Fruit fly (Drosophila melanogaster) whole organism, wandering third instar larva: Measurements from ENCODE around the gene Cpr78Cc.

Source experiments
- Abd-B ChIP-seq: fragments of >200 bp; optimal IDR thresholded peaks from 2 replicates; lab custom pipeline; 2017; ENCODE audit warnings: missing biosample characterization, missing genetic modification characterization
- CG32264 ChIP-seq: fragments of 200-800 bp; sonication (Bioruptor generic); optimal IDR thresholded peaks from 2 replicates; lab custom pipeline; 2016; ENCODE audit warnings: missing biosample characterization, missing genetic modification characterization
- CG9705 ChIP-seq: fragments of 200-800 bp; sonication (Bioruptor generic); optimal IDR thresholded peaks from 2 replicates; lab custom pipeline; 2018; ENCODE audit warnings: missing biosample characterization, mild to moderate bottlenecking, missing genetic modification characterization
- CrebA ChIP-seq: fragments of 200-800 bp; sonication (Bioruptor generic); optimal IDR thresholded peaks from 2 replicates; lab custom pipeline; 2016; ENCODE audit warnings: missing biosample characterization, mild to moderate bottlenecking, missing genetic modification characterization, borderline replicate concordance
- Dfd ChIP-seq: fragments of >200 bp; optimal IDR thresholded peaks from 2 replicates; lab custom pipeline; 2017; ENCODE audit warnings: missing biosample characterization, missing genetic modification characterization
- Dif ChIP-seq: fragments of 200-275, 200-300 bp; sonication (Bioruptor generic); optimal IDR thresholded peaks from 2 replicates; lab custom pipeline; 2018; ENCODE audit warnings: missing biosample characterization, missing genetic modification characterization; ENCODE audit not compliant: partially characterized antibody
- GATAd ChIP-seq: sonication (Bioruptor generic); optimal IDR thresholded peaks from 2 replicates; lab custom pipeline; 2016; ENCODE audit warnings: missing biosample characterization, missing genetic modification characterization
- HLH106 ChIP-seq: fragments of 200-800 bp; optimal IDR thresholded peaks from 3 replicates; lab custom pipeline; 2019; ENCODE audit warnings: missing biosample characterization, mild to moderate bottlenecking, missing genetic modification characterization, moderate library complexity
- Hnf4 ChIP-seq: fragments of 200-800 bp; sonication (Bioruptor generic); optimal IDR thresholded peaks from 2 replicates; lab custom pipeline; 2016; ENCODE audit warnings: missing biosample characterization, mild to moderate bottlenecking, missing genetic modification characterization
- Hr78 ChIP-seq: fragments of >200 bp; optimal IDR thresholded peaks from 2 replicates; lab custom pipeline; 2017; ENCODE audit warnings: missing biosample characterization, missing genetic modification characterization
- Hr83 ChIP-seq: fragments of 200-300 bp; sonication (Bioruptor generic); optimal IDR thresholded peaks from 2 replicates; lab custom pipeline; 2016; ENCODE audit warnings: missing biosample characterization, mild to moderate bottlenecking, missing genetic modification characterization, moderate library complexity; ENCODE audit not compliant: poor library complexity, severe bottlenecking
- Jra ChIP-seq: sonication (Bioruptor generic); optimal IDR thresholded peaks from 2 replicates; lab custom pipeline; 2016; ENCODE audit warnings: missing biosample characterization, missing genetic modification characterization
- Mio ChIP-seq: sonication (Bioruptor generic); optimal IDR thresholded peaks from 2 replicates; lab custom pipeline; 2016; ENCODE audit warnings: missing biosample characterization, missing genetic modification characterization
- Myc ChIP-seq: fragments of >200 bp; optimal IDR thresholded peaks from 2 replicates; lab custom pipeline; 2017
- N ChIP-seq: fragments of >200 bp; optimal IDR thresholded peaks from 2 replicates; lab custom pipeline; 2018; ENCODE audit warnings: missing biosample characterization, missing external identifiers, missing genetic modification characterization
- OdsH ChIP-seq: fragments of 200-800 bp; sonication (Bioruptor generic); optimal IDR thresholded peaks from 2 replicates; lab custom pipeline; 2016; ENCODE audit warnings: missing biosample characterization, mild to moderate bottlenecking, missing genetic modification characterization
- Rel ChIP-seq, 2 experiments: fragments of 200-800 bp; sonication (Bioruptor generic) in 1 of 2; optimal IDR thresholded peaks; 2 replicates in 1 of 2; 3 replicates in 1 of 2; lab custom pipeline; 2016 to 2019; ENCODE audit warnings: mild to moderate bottlenecking in 2 of 2, missing biosample characterization in 2 of 2, missing genetic modification characterization in 2 of 2, moderate library complexity in 1 of 2
- Sp1 ChIP-seq: fragments of 200-800 bp; sonication (Bioruptor generic); optimal IDR thresholded peaks from 3 replicates; lab custom pipeline; 2019; ENCODE audit warnings: missing biosample characterization, mild to moderate bottlenecking, missing genetic modification characterization, moderate library complexity
- Vsx2 ChIP-seq: fragments of 200-300, 225-300 bp; sonication (Bioruptor generic); optimal IDR thresholded peaks from 2 replicates; lab custom pipeline; 2018; ENCODE audit warnings: missing biosample characterization, missing genetic modification characterization; ENCODE audit not compliant: partially characterized antibody
- br ChIP-seq: fragments of 200-800 bp; sonication (Bioruptor generic); optimal IDR thresholded peaks from 2 replicates; lab custom pipeline; 2016; ENCODE audit warnings: missing biosample characterization, missing genetic modification characterization
- brk ChIP-seq: fragments of 200-800 bp; sonication (Bioruptor generic); optimal IDR thresholded peaks from 2 replicates; lab custom pipeline; 2016; ENCODE audit warnings: missing biosample characterization, mild to moderate bottlenecking, missing genetic modification characterization
- dl ChIP-seq, 2 experiments: fragments of 175-275, 200-275 bp in 1 of 2; fragments of 200-275 bp in 1 of 2; sonication (Bioruptor generic); optimal IDR thresholded peaks; lab custom pipeline; 2018; ENCODE audit warnings: mild to moderate bottlenecking in 2 of 2, missing biosample characterization in 2 of 2, missing genetic modification characterization in 2 of 2, moderate library complexity in 2 of 2; ENCODE audit not compliant: partially characterized antibody in 2 of 2, insufficient read depth in 1 of 2
- dmrt93B ChIP-seq: fragments of 200-800 bp; sonication (Bioruptor generic); optimal IDR thresholded peaks from 2 replicates; lab custom pipeline; 2018; ENCODE audit warnings: missing biosample characterization, mild to moderate bottlenecking, missing genetic modification characterization
- dsf ChIP-seq: sonication (Bioruptor generic); optimal IDR thresholded peaks from 2 replicates; lab custom pipeline; 2016; ENCODE audit warnings: missing biosample characterization, missing genetic modification characterization, borderline replicate concordance
- ey ChIP-seq: fragments of 200-800 bp; sonication (Bioruptor generic); optimal IDR thresholded peaks from 2 replicates; lab custom pipeline; 2016; ENCODE audit warnings: missing biosample characterization, missing genetic modification characterization
- foxo ChIP-seq, 2 experiments: fragments of 200-800 bp; sonication (Bioruptor generic); optimal IDR thresholded peaks; 2 replicates in 1 of 2; 3 replicates in 1 of 2; lab custom pipeline; 2016 to 2017; ENCODE audit warnings: missing biosample characterization in 2 of 2, missing genetic modification characterization in 2 of 2
- fru ChIP-seq: fragments of 200-800 bp; sonication (Bioruptor generic); optimal IDR thresholded peaks from 3 replicates; lab custom pipeline; 2016; ENCODE audit warnings: missing biosample characterization, mild to moderate bottlenecking, missing genetic modification characterization
- h ChIP-seq: fragments of 200-800 bp; sonication (Bioruptor generic); optimal IDR thresholded peaks from 3 replicates; lab custom pipeline; 2016; ENCODE audit warnings: missing biosample characterization, mild to moderate bottlenecking, missing genetic modification characterization
- jim ChIP-seq: fragments of 175-275, 200-325 bp; sonication (Bioruptor generic); optimal IDR thresholded peaks from 2 replicates; lab custom pipeline; 2016; ENCODE audit warnings: missing biosample characterization, mild to moderate bottlenecking, missing genetic modification characterization
- lola ChIP-seq: fragments of >200 bp; optimal IDR thresholded peaks from 2 replicates; lab custom pipeline; 2017; ENCODE audit warnings: missing biosample characterization, missing genetic modification characterization
- pan ChIP-seq: fragments of >200 bp; optimal IDR thresholded peaks from 2 replicates; lab custom pipeline; 2017
- psq ChIP-seq: fragments of 200-800 bp; sonication (Bioruptor generic); optimal IDR thresholded peaks from 3 replicates; lab custom pipeline; 2017; ENCODE audit warnings: missing biosample characterization, mild to moderate bottlenecking, missing genetic modification characterization, moderate library complexity
- rgr ChIP-seq: fragments of 200-800 bp; sonication (Bioruptor generic); optimal IDR thresholded peaks from 3 replicates; lab custom pipeline; 2016; ENCODE audit warnings: missing biosample characterization, mild to moderate bottlenecking, missing genetic modification characterization
- sage ChIP-seq: fragments of 200-800 bp; sonication (Bioruptor generic); optimal IDR thresholded peaks from 2 replicates; lab custom pipeline; 2016; ENCODE audit warnings: missing biosample characterization, mild to moderate bottlenecking, missing genetic modification characterization
- sv ChIP-seq: fragments of 200-800 bp; sonication (Bioruptor generic); optimal IDR thresholded peaks from 3 replicates; lab custom pipeline; 2016; ENCODE audit warnings: missing biosample characterization, missing genetic modification characterization
- tai ChIP-seq: sonication (Bioruptor generic); optimal IDR thresholded peaks from 2 replicates; lab custom pipeline; 2016; ENCODE audit warnings: missing biosample characterization, missing genetic modification characterization
- usp ChIP-seq: fragments of >200 bp; optimal IDR thresholded peaks from 2 replicates; lab custom pipeline; 2017; ENCODE audit warnings: missing biosample characterization, missing genetic modification characterization
- woc ChIP-seq: sonication (Bioruptor generic); optimal IDR thresholded peaks from 2 replicates; lab custom pipeline; 2016; ENCODE audit warnings: missing biosample characterization, mild to moderate bottlenecking, missing genetic modification characterization

Cpr78Cc gene

DNA sequence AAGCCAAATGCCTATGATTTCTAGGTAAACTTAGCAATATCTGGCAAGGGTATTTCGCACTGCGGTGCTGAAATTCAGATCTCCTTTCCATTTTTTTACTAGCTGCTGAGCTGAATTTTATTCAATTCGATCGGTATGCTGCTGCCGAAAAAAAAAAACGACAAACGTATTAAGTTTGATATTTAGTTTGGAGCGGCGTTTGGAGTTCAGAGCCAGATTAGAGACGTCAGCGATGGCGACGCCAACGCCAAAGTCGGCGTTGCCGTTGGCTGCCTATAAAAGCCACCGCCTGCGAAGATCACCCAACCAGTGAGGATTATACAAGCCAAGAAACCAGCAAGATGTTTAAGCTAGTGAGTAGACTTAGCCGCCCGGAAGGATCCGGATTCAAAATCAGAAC is at the start of gene Cpr78Cc:
Cpr78Cc (plus strand) TSS at position 301 of the 400 bp plus-strand sequence.
- TF ChIP-seq psq (GFP tag; lab: Kevin White, UChicago) (no peak), HLH106 (tag; lab: Kevin White, UChicago) (no peak), Jra (no peak), dl (GFP tag; optimal IDR thresholded peaks at IDR 0.05; lab: Kevin White, UChicago; ENCODE audit: insufficient read depth in 1 of 2, partially characterized antibody in 2 of 2) (no peak), sv (GFP tag; lab: Kevin White, UChicago) (no peak), h (GFP tag; lab: Kevin White, UChicago) (no peak), brk (GFP tag; lab: Kevin White, UChicago) (no peak), dsf (GFP tag; lab: Kevin White, UChicago) (no peak), CG9705 (no peak), ey (GFP tag; lab: Kevin White, UChicago) (no peak), Hr78 (no peak), Hnf4 (GFP tag; lab: Kevin White, UChicago) (no peak), Sp1 (no peak), sage (GFP tag; lab: Kevin White, UChicago) (no peak), dmrt93B (GFP tag; lab: Kevin White, UChicago) (no peak), N (GFP tag; lab: Kevin White, UChicago) (no peak)

DNA sequence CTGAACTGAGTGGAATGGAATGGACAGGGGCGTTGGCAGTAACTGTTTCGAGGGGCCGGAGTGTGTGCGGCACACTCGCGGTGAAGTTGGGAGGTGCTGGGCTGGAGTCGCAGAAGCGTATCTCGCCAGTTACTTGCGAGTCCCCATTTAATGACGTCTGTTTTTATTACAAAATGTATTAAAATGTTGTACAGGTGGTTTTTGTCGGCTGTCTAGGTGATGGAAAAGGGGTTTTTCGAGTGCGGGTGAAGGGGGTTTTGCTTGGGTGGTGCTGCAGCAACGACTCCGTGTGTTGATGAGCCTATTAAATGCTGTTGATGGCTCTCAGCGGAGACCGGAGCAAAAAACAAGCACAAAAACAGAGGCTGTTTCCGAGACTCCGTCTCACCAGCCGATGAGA is 49.0 kb upstream of the Cpr78Cc start:
- TF ChIP-seq Dfd (GFP tag; lab: Kevin White, UChicago), result no peak
- no peak for TF ChIP-seq CG32264 (GFP tag; lab: Kevin White, UChicago)
- TF ChIP-seq Hr78, result no peak
- TF ChIP-seq usp, result no peak
- TF ChIP-seq Jra, result no peak
- no peak for TF ChIP-seq pan (lab: Kevin White, UChicago)
- TF ChIP-seq Abd-B, result no peak
- peak; percentile 51 for TF ChIP-seq rgr (GFP tag; lab: Kevin White, UChicago)
- no peak for TF ChIP-seq jim (GFP tag; lab: Kevin White, UChicago)
- no peak for TF ChIP-seq Hr83
- TF ChIP-seq foxo (GFP tag; optimal IDR thresholded peaks at IDR 0.05; lab: Kevin White, UChicago), result peak in 1 of 2 experiments; percentile 57
- TF ChIP-seq h (GFP tag; lab: Kevin White, UChicago), result peak; percentile 61
- TF ChIP-seq psq (GFP tag; lab: Kevin White, UChicago), result peak; percentile 33
- no peak for TF ChIP-seq sv (GFP tag; lab: Kevin White, UChicago)
- no peak for TF ChIP-seq Dif (GFP tag; lab: Kevin White, UChicago)
- TF ChIP-seq GATAd (GFP tag; lab: Kevin White, UChicago), result no peak
- TF ChIP-seq CrebA, result no peak
- TF ChIP-seq sage (GFP tag; lab: Kevin White, UChicago), result no peak
- TF ChIP-seq Vsx2, result no peak
- no peak for TF ChIP-seq dl (GFP tag; optimal IDR thresholded peaks at IDR 0.05; lab: Kevin White, UChicago; ENCODE audit: insufficient read depth in 1 of 2, partially characterized antibody in 2 of 2)
- peak; percentile 24 for TF ChIP-seq Sp1
- TF ChIP-seq HLH106 (tag; lab: Kevin White, UChicago), result peak; percentile 37
- peak; percentile 40 for TF ChIP-seq OdsH (GFP tag; lab: Kevin White, UChicago)
- TF ChIP-seq Hnf4 (GFP tag; lab: Kevin White, UChicago), result peak; percentile 21
- TF ChIP-seq tai, result no peak
- no peak for TF ChIP-seq lola (GFP tag; lab: Kevin White, UChicago)
- TF ChIP-seq N (GFP tag; lab: Kevin White, UChicago), result no peak
- TF ChIP-seq Myc, result no peak
- no peak for TF ChIP-seq CG9705
- TF ChIP-seq Rel (GFP tag; optimal IDR thresholded peaks at IDR 0.05; lab: Kevin White, UChicago), result no peak
- TF ChIP-seq Rel (tag; optimal IDR thresholded peaks at IDR 0.05; lab: Kevin White, UChicago), result no peak
- no peak for TF ChIP-seq dsf (GFP tag; lab: Kevin White, UChicago)
- peak; percentile 70 for TF ChIP-seq fru (GFP tag; lab: Kevin White, UChicago)
- peak; percentile 10 for TF ChIP-seq dmrt93B (GFP tag; lab: Kevin White, UChicago)
- TF ChIP-seq br, result peak; percentile 64
- peak; percentile 49 for TF ChIP-seq ey (GFP tag; lab: Kevin White, UChicago)
- TF ChIP-seq woc (GFP tag; lab: Kevin White, UChicago), result peak; percentile 41
- no peak for TF ChIP-seq Mio
- TF ChIP-seq brk (GFP tag; lab: Kevin White, UChicago), result no peak
